Worm (Caenorhabditis elegans) whole organism, midembryonic: Measurements from ENCODE around the gene fib-1.

Experiments
- T22C8.4 ChIP-seq: fragments of 200-800 bp; sonication (Bioruptor generic); IDR thresholded peaks from 2 replicates; pipeline ENCODE4 v1.3.6; 2022; ENCODE audit warnings: missing genetic modification characterization, missing compliant biosample characterization
- cog-1 ChIP-seq: sonication (generic microtip); optimal IDR thresholded peaks from 2 replicates; lab custom pipeline; 2016; ENCODE audit warnings: missing genetic modification characterization, missing compliant biosample characterization
- flt-1 ChIP-seq: fragments of 200-800 bp; sonication (Bioruptor generic); IDR thresholded peaks from 2 replicates; pipeline ENCODE4 v1.3.6; 2022; ENCODE audit warnings: missing genetic modification characterization, missing compliant biosample characterization
- klf-2 ChIP-seq: fragments of 200-800 bp; sonication (Bioruptor generic); conservative IDR thresholded peaks from 2 replicates; pipeline ENCODE4 v1.3.6; 2022; ENCODE audit warnings: missing genetic modification reagents, missing genetic modification characterization, missing compliant biosample characterization
- med-1 ChIP-seq: sonication (generic microtip); optimal IDR thresholded peaks from 2 replicates; lab custom pipeline; 2017; ENCODE audit warnings: missing genetic modification characterization, mild to moderate bottlenecking, missing compliant biosample characterization, antibody characterized with exemption, missing genetic modification reagents; ENCODE audit not compliant: insufficient read depth
- ref-1 ChIP-seq: fragments of 200-800 bp; sonication (Bioruptor generic); conservative IDR thresholded peaks from 2 replicates; pipeline ENCODE4 v1.3.6; 2022; ENCODE audit warnings: missing genetic modification reagents, missing genetic modification characterization, missing compliant biosample characterization
- tab-1 ChIP-seq: fragments of 200-800 bp; sonication (Bioruptor generic); IDR thresholded peaks from 2 replicates; pipeline ENCODE4 v1.3.6; 2022; ENCODE audit warnings: missing genetic modification characterization, missing compliant biosample characterization
- ztf-23 ChIP-seq: fragments of 200-800 bp; sonication (Bioruptor generic); IDR thresholded peaks from 2 replicates; pipeline ENCODE4 v1.3.6; 2022; ENCODE audit warnings: missing genetic modification reagents, missing genetic modification characterization, missing compliant biosample characterization
- ztf-29 ChIP-seq: fragments of 200-800 bp; sonication (Bioruptor generic); IDR thresholded peaks from 2 replicates; pipeline ENCODE4 v1.3.6; 2022; ENCODE audit warnings: missing genetic modification reagents, missing genetic modification characterization, missing compliant biosample characterization

Gene fib-1

ce11 chrV:15016795-15017429 lies 14.9 kb upstream of the fib-1 start:
- TF ChIP-seq klf-2 (GFP tag; lab: Robert Waterston, UW), result no peak

ce11 chrV:15015799-15016198 lies 13.8 kb upstream of the fib-1 start:
- TF ChIP-seq flt-1, result no peak
- TF ChIP-seq cog-1 (tag; lab: Kevin White, UChicago), result no peak
- TF ChIP-seq tab-1, result no peak
- no peak for TF ChIP-seq ztf-23 (GFP tag; lab: Robert Waterston, UW)
- no peak for TF ChIP-seq ztf-29 (GFP tag; lab: Robert Waterston, UW)

- no peak for TF ChIP-seq tab-1
- TF ChIP-seq klf-2 (GFP tag; lab: Robert Waterston, UW), result no peak
- no peak for TF ChIP-seq ztf-29 (GFP tag; lab: Robert Waterston, UW)
- TF ChIP-seq T22C8.4 (GFP tag; lab: Robert Waterston, UW), result no peak
- no peak for TF ChIP-seq med-1
- TF ChIP-seq flt-1, result no peak
- TF ChIP-seq cog-1 (tag; lab: Kevin White, UChicago), result no peak
- TF ChIP-seq ref-1 (GFP tag; lab: Robert Waterston, UW), result no peak
- TF ChIP-seq ztf-23 (GFP tag; lab: Robert Waterston, UW), result no peak
These were observed 12.1 kb upstream of the fib-1 start, which contains the start of gene obr-2 for ce11 chrV:15014164-15014563. Gene obr-2, minus strand, starts transcription at chrV:15014264.

ce11 chrV:15013328-15013727 lies 11.3 kb upstream of the fib-1 start:
- TF ChIP-seq klf-2 (GFP tag; lab: Robert Waterston, UW) (no peak), ztf-29 (GFP tag; lab: Robert Waterston, UW) (no peak)

- TF ChIP-seq cog-1 (tag; lab: Kevin White, UChicago) (no peak), ztf-29 (GFP tag; lab: Robert Waterston, UW) (no peak), flt-1 (no peak), ztf-23 (GFP tag; lab: Robert Waterston, UW) (no peak), ref-1 (GFP tag; lab: Robert Waterston, UW) (no peak), T22C8.4 (GFP tag; lab: Robert Waterston, UW) (no peak), med-1 (no peak), klf-2 (GFP tag; lab: Robert Waterston, UW) (no peak), tab-1 (no peak)
These were observed 10.7 kb upstream of the fib-1 start for ce11 chrV:15012542-15013301.

- TF ChIP-seq flt-1 (no peak), ztf-23 (GFP tag; lab: Robert Waterston, UW) (no peak), med-1 (no peak), cog-1 (tag; lab: Kevin White, UChicago) (no peak), ztf-29 (GFP tag; lab: Robert Waterston, UW) (no peak), klf-2 (GFP tag; lab: Robert Waterston, UW) (no peak), ref-1 (GFP tag; lab: Robert Waterston, UW) (no peak), tab-1 (no peak), T22C8.4 (GFP tag; lab: Robert Waterston, UW) (no peak)
These were observed 9.5 kb upstream of the fib-1 start, which contains the start of gene nmr-2 for ce11 chrV:15011560-15011959. Gene nmr-2, minus strand, starts transcription at chrV:15011660.

- TF ChIP-seq ref-1 (GFP tag; lab: Robert Waterston, UW) (no peak), ztf-23 (GFP tag; lab: Robert Waterston, UW) (no peak), tab-1 (no peak), T22C8.4 (GFP tag; lab: Robert Waterston, UW) (no peak), flt-1 (no peak), klf-2 (GFP tag; lab: Robert Waterston, UW) (no peak), med-1 (no peak), cog-1 (tag; lab: Kevin White, UChicago) (no peak), ztf-29 (GFP tag; lab: Robert Waterston, UW) (no peak)
These were observed 2.8 kb upstream of the fib-1 start, which contains the start of gene hrde-2 for ce11 chrV:15004800-15005199. Gene hrde-2, plus strand, starts transcription at chrV:15005100.

ce11 chrV:15001536-15001935 lies 487 bp downstream of the fib-1 start:
- no peak for TF ChIP-seq flt-1
- no peak for TF ChIP-seq med-1
- no peak for TF ChIP-seq tab-1
- no peak for TF ChIP-seq ztf-23 (GFP tag; lab: Robert Waterston, UW)
- TF ChIP-seq ztf-29 (GFP tag; lab: Robert Waterston, UW), result no peak
- no peak for TF ChIP-seq klf-2 (GFP tag; lab: Robert Waterston, UW)
- no peak for TF ChIP-seq cog-1 (tag; lab: Kevin White, UChicago)
- TF ChIP-seq T22C8.4 (GFP tag; lab: Robert Waterston, UW), result no peak
- TF ChIP-seq ref-1 (GFP tag; lab: Robert Waterston, UW), result no peak

ce11 chrV:15000055-15000704 lies 1.8 kb downstream of the fib-1 start, which contains the start of gene rps-16:
Gene rps-16, minus strand, starts transcription at chrV:15000541.
- no peak for TF ChIP-seq ztf-23 (GFP tag; lab: Robert Waterston, UW)
- 0 out of 2 replicates have a peak, but pooled peaks have one; percentile 6 for TF ChIP-seq flt-1

ce11 chrV:14999485-15000023 lies 2.5 kb downstream of the fib-1 start, which contains the start of gene T01C3.11:
Gene T01C3.11, plus strand, starts transcription at chrV:14999535.
- no peak for TF ChIP-seq T22C8.4 (GFP tag; lab: Robert Waterston, UW)
